Worm (Caenorhabditis elegans) whole organism, L3 larva: Measurements from ENCODE around the gene Y38F2AL.12.

Source experiments
- R02D3.7 ChIP-seq: fragments of 150-350 bp; optimal IDR thresholded peaks from 2 replicates; lab custom pipeline; 2014; ENCODE audit warnings: missing biosample characterization, missing genetic modification characterization
- egl-27 ChIP-seq: sonication (generic microtip); optimal IDR thresholded peaks from 4 replicates; lab custom pipeline; 2017; ENCODE audit warnings: missing biosample characterization, missing genetic modification reagents, missing genetic modification characterization
- elt-2 ChIP-seq: sonication (generic microtip); optimal IDR thresholded peaks from 2 replicates; lab custom pipeline; 2016; ENCODE audit warnings: missing genetic modification reagents, mild to moderate bottlenecking, missing genetic modification characterization, missing compliant biosample characterization
- fkh-10 ChIP-seq: sonication (generic microtip); optimal IDR thresholded peaks from 2 replicates; lab custom pipeline; 2017; ENCODE audit warnings: missing biosample characterization, missing genetic modification reagents, missing genetic modification characterization
- jun-1 ChIP-seq: fragments of 150-350 bp; optimal IDR thresholded peaks from 2 replicates; lab custom pipeline; 2014; ENCODE audit warnings: missing biosample characterization, missing genetic modification reagents, missing genetic modification characterization
- nhr-11 ChIP-seq: fragments of 150-350 bp; optimal IDR thresholded peaks from 2 replicates; lab custom pipeline; 2014; ENCODE audit warnings: missing biosample characterization, missing genetic modification characterization
- nhr-12 ChIP-seq: fragments of 150-350 bp; optimal IDR thresholded peaks from 2 replicates; lab custom pipeline; 2014; ENCODE audit warnings: missing biosample characterization, missing genetic modification characterization
- pha-4 ChIP-seq: fragments of 150-350 bp; optimal IDR thresholded peaks from 2 replicates; lab custom pipeline; 2014; ENCODE audit warnings: missing biosample characterization, missing genetic modification reagents, missing genetic modification characterization
- skn-1 ChIP-seq: fragments of 150-350 bp; optimal IDR thresholded peaks from 2 replicates; lab custom pipeline; 2014; ENCODE audit warnings: missing biosample characterization, missing genetic modification characterization
- snpc-4 ChIP-seq: fragments of 150-350 bp; optimal IDR thresholded peaks from 2 replicates; lab custom pipeline; 2014; ENCODE audit warnings: missing biosample characterization, missing genetic modification characterization
- unc-62 ChIP-seq: fragments of 150-350 bp; sonication (generic microtip); optimal IDR thresholded peaks from 4 replicates; lab custom pipeline; 2014; ENCODE audit warnings: missing biosample characterization, missing genetic modification reagents, missing genetic modification characterization
- ztf-4 ChIP-seq: fragments of 150-350 bp; optimal IDR thresholded peaks from 2 replicates; lab custom pipeline; 2014; ENCODE audit warnings: missing biosample characterization, missing genetic modification characterization

DNA sequence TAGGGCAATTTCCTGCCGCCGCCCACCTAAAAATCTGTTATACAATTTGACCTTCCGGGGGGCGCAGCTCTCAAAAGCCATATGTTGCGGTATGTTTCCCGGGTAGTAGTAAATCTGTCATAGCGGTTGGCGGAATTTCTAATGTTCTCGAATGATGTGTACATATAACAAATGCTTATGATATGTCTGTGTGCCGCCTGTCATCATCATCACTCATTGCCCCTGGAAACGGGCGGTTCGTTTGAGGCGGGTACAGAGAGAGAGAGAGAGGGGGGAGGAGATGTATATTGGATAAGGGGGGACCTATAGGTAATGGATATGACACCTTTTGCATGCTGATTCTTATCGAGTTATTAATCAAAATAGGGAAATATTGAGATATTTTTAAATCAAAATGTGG is 19.7 kb upstream of the Y38F2AL.12 start:
- TF ChIP-seq skn-1 (tag; lab: Kevin White, UChicago), result no peak
- no peak for TF ChIP-seq pha-4 (tag; lab: Kevin White, UChicago)
- TF ChIP-seq nhr-11, result no peak
- no peak for TF ChIP-seq elt-2 (tag; lab: Kevin White, UChicago)
- TF ChIP-seq jun-1, result no peak
- no peak for TF ChIP-seq fkh-10 (GFP tag; lab: Kevin White, UChicago)
- no peak for TF ChIP-seq R02D3.7
- TF ChIP-seq snpc-4 (tag; lab: Kevin White, UChicago), result no peak
- no peak for TF ChIP-seq ztf-4 (tag; lab: Kevin White, UChicago)
- no peak for TF ChIP-seq unc-62 (GFP tag; lab: Kevin White, UChicago)
- no peak for TF ChIP-seq egl-27
- no peak for TF ChIP-seq nhr-12
